Worm (Caenorhabditis elegans) whole organism, L4 larva: ENCODE results near the gene R01E6.5.

Experiments
- F26F4.8 ChIP-seq: fragments of 200-800 bp; sonication (Bioruptor generic); conservative IDR thresholded peaks from 2 replicates; pipeline ENCODE4 v1.3.6; 2022; ENCODE audit warnings: missing genetic modification characterization, missing compliant biosample characterization
- F37D6.2 ChIP-seq: sonication (generic microtip); optimal IDR thresholded peaks from 2 replicates; lab custom pipeline; 2016; ENCODE audit warnings: mild to moderate bottlenecking, missing genetic modification characterization, missing compliant biosample characterization
- Y5F2A.4 ChIP-seq: fragments of 200-800 bp; sonication (Bioruptor generic); optimal IDR thresholded peaks from 2 replicates; lab custom pipeline; 2018; ENCODE audit warnings: mild to moderate bottlenecking, missing genetic modification characterization, missing compliant biosample characterization
- aha-1 ChIP-seq: fragments of 150-350 bp; peaks from one replicate; lab custom pipeline; 2014; ENCODE audit warnings: missing biosample characterization, missing genetic modification characterization
- arid-1 ChIP-seq: fragments of 200-800 bp; sonication (Bioruptor generic); conservative IDR thresholded peaks from 2 replicates; pipeline ENCODE4 v1.3.6; 2022; ENCODE audit warnings: missing genetic modification reagents, missing genetic modification characterization, missing compliant biosample characterization
- attf-4 ChIP-seq: sonication (generic microtip); optimal IDR thresholded peaks from 3 replicates; lab custom pipeline; 2017; ENCODE audit warnings: missing biosample characterization, missing genetic modification characterization
- ceh-28 ChIP-seq: fragments of 150-350 bp; optimal IDR thresholded peaks from 2 replicates; lab custom pipeline; 2014; ENCODE audit warnings: missing biosample characterization, missing genetic modification reagents, missing genetic modification characterization
- ceh-44 ChIP-seq: fragments of 200-800 bp; sonication (Bioruptor generic); IDR thresholded peaks from 2 replicates; pipeline ENCODE4 v1.3.6; 2022; ENCODE audit warnings: missing genetic modification reagents, missing genetic modification characterization, missing compliant biosample characterization
- cey-2 ChIP-seq: sonication (generic microtip); optimal IDR thresholded peaks from 3 replicates; lab custom pipeline; 2017; ENCODE audit warnings: missing genetic modification characterization, mild to moderate bottlenecking, missing compliant biosample characterization, antibody characterized with exemption, borderline replicate concordance; ENCODE audit not compliant: insufficient read depth
- daf-16 ChIP-seq, 3 experiments: sonication (generic microtip); optimal IDR thresholded peaks; 2 replicates each; lab custom pipeline; 2016 to 2017; ENCODE audit warnings: missing genetic modification characterization in 3 of 3, missing genetic modification reagents in 3 of 3, mild to moderate bottlenecking in 2 of 3, missing compliant biosample characterization in 2 of 3, missing biosample characterization in 1 of 3, moderate library complexity in 1 of 3
- daf-19 ChIP-seq: fragments of 200-800 bp; sonication (Bioruptor generic); conservative IDR thresholded peaks from 2 replicates; pipeline ENCODE4 v1.3.6; 2022; ENCODE audit warnings: missing genetic modification characterization, missing compliant biosample characterization
- dmd-6 ChIP-seq: fragments of 200-800 bp; sonication (Bioruptor generic); IDR thresholded peaks from 2 replicates; pipeline ENCODE4 v1.3.6; 2022; ENCODE audit warnings: missing genetic modification reagents, missing genetic modification characterization, missing compliant biosample characterization
- dmd-9 ChIP-seq: fragments of 200-800 bp; sonication (Bioruptor generic); IDR thresholded peaks from 2 replicates; pipeline ENCODE4 v1.3.6; 2022; ENCODE audit warnings: missing genetic modification reagents, missing genetic modification characterization, missing compliant biosample characterization
- dpl-1 ChIP-seq: fragments of 150-350 bp; optimal IDR thresholded peaks from 2 replicates; lab custom pipeline; 2014; ENCODE audit warnings: missing biosample characterization, missing genetic modification reagents, missing genetic modification characterization
- egl-27 ChIP-seq: sonication (generic microtip); optimal IDR thresholded peaks from 3 replicates; lab custom pipeline; 2017; ENCODE audit warnings: missing biosample characterization, missing genetic modification reagents, missing genetic modification characterization
- egl-43 ChIP-seq: fragments of 200-800 bp; sonication (Bioruptor generic); IDR thresholded peaks from 2 replicates; pipeline ENCODE4 v1.3.6; 2022; ENCODE audit warnings: missing genetic modification reagents, missing genetic modification characterization, missing compliant biosample characterization
- fkh-10 ChIP-seq: fragments of 150-350 bp; optimal IDR thresholded peaks from 2 replicates; lab custom pipeline; 2014; ENCODE audit warnings: missing biosample characterization, missing genetic modification reagents, missing genetic modification characterization
- hif-1 ChIP-seq, 2 experiments: sonication (generic microtip); optimal IDR thresholded peaks; 2 replicates each; lab custom pipeline; 2016 to 2017; ENCODE audit warnings: missing compliant biosample characterization in 2 of 2, missing genetic modification characterization in 2 of 2, missing genetic modification reagents in 2 of 2, missing genotype in 2 of 2, mild to moderate bottlenecking in 1 of 2
- hlh-30 ChIP-seq: sonication (generic microtip); optimal IDR thresholded peaks from 2 replicates; lab custom pipeline; 2017; ENCODE audit warnings: antibody characterized with exemption, mild to moderate bottlenecking, missing genetic modification characterization, missing compliant biosample characterization; ENCODE audit not compliant: insufficient read depth
- hmg-1.1 ChIP-seq: fragments of 200-800 bp; sonication (Bioruptor generic); IDR thresholded peaks from 2 replicates; pipeline ENCODE4 v1.3.6; 2022; ENCODE audit warnings: missing genetic modification reagents, missing genetic modification characterization, missing compliant biosample characterization
- lin-13 ChIP-seq: fragments of 150-350 bp; optimal IDR thresholded peaks from 2 replicates; lab custom pipeline; 2014; ENCODE audit warnings: missing biosample characterization, missing genetic modification reagents, missing genetic modification characterization
- lir-3 ChIP-seq: sonication (generic microtip); optimal IDR thresholded peaks from 2 replicates; lab custom pipeline; 2016; ENCODE audit warnings: mild to moderate bottlenecking, missing genetic modification characterization, missing compliant biosample characterization
- lsy-2 ChIP-seq, 2 experiments: fragments of 150-350 bp in 1 of 2; sonication (generic microtip) in 1 of 2; optimal IDR thresholded peaks; 2 replicates each; lab custom pipeline; 2014 to 2017; ENCODE audit warnings: missing biosample characterization in 2 of 2, missing genetic modification characterization in 2 of 2
- mep-1 ChIP-seq: fragments of 150-350 bp; sonication (generic microtip); optimal IDR thresholded peaks from 3 replicates; lab custom pipeline; 2014; ENCODE audit warnings: missing biosample characterization, missing genetic modification characterization
- mes-2 ChIP-seq: sonication (generic microtip); optimal IDR thresholded peaks from 2 replicates; lab custom pipeline; 2016; ENCODE audit warnings: missing genotype, mild to moderate bottlenecking, missing genetic modification characterization, missing compliant biosample characterization; ENCODE audit not compliant: poor library complexity, severe bottlenecking
- mxl-2 ChIP-seq: fragments of 200-800 bp; sonication (Bioruptor generic); conservative IDR thresholded peaks from 2 replicates; pipeline ENCODE4 v1.3.6; 2022; ENCODE audit warnings: missing genetic modification reagents, missing genetic modification characterization, missing compliant biosample characterization
- nhr-102 ChIP-seq: sonication (generic microtip); optimal IDR thresholded peaks from 2 replicates; lab custom pipeline; 2016; ENCODE audit warnings: mild to moderate bottlenecking, missing genetic modification characterization, moderate library complexity, missing compliant biosample characterization
- nhr-76 ChIP-seq: fragments of 150-350 bp; optimal IDR thresholded peaks from 2 replicates; lab custom pipeline; 2014; ENCODE audit warnings: missing biosample characterization, missing genetic modification characterization
- nhr-77 ChIP-seq: fragments of 150-350 bp; optimal IDR thresholded peaks from 2 replicates; lab custom pipeline; 2014; ENCODE audit warnings: missing biosample characterization, missing genetic modification characterization
- pha-4 ChIP-seq, 2 experiments: fragments of 150-350 bp in 1 of 2; fragments of 200-800 bp in 1 of 2; sonication (Bioruptor generic) in 1 of 2; IDR thresholded peaks in 1 of 2; optimal IDR thresholded peaks in 1 of 2; 2 replicates each; pipeline versions ENCODE4 v1.3.6 to Lab custom; 2014 to 2022; ENCODE audit warnings: missing genetic modification characterization in 2 of 2, missing genetic modification reagents in 2 of 2, missing biosample characterization in 1 of 2, missing compliant biosample characterization in 1 of 2
- php-3 ChIP-seq: fragments of 200-800 bp; sonication (Bioruptor generic); IDR thresholded peaks from 2 replicates; pipeline ENCODE4 v1.3.6; 2022; ENCODE audit warnings: missing genetic modification reagents, missing genetic modification characterization, missing compliant biosample characterization
- pqm-1 ChIP-seq: sonication (generic microtip); optimal IDR thresholded peaks from 2 replicates; lab custom pipeline; 2017; ENCODE audit warnings: missing biosample characterization, missing genetic modification characterization
- rbr-2 ChIP-seq: sonication (generic microtip); optimal IDR thresholded peaks from 2 replicates; lab custom pipeline; 2016; ENCODE audit warnings: missing genotype, missing genetic modification characterization, missing compliant biosample characterization
- saeg-2 ChIP-seq: fragments of 200-800 bp; sonication (Bioruptor generic); IDR thresholded peaks from 2 replicates; pipeline ENCODE4 v1.3.6; 2022; ENCODE audit warnings: missing genetic modification reagents, missing genetic modification characterization, missing compliant biosample characterization
- snpc-1.2 ChIP-seq: fragments of 200-800 bp; sonication (Bioruptor generic); IDR thresholded peaks from 2 replicates; pipeline ENCODE4 v1.3.6; 2022; ENCODE audit warnings: missing genetic modification reagents, missing genetic modification characterization, missing compliant biosample characterization
- snpc-4 ChIP-seq: fragments of 150-350 bp; optimal IDR thresholded peaks from 2 replicates; lab custom pipeline; 2014; ENCODE audit warnings: missing biosample characterization, missing genetic modification characterization
- spr-1 ChIP-seq: sonication (generic microtip); optimal IDR thresholded peaks from 2 replicates; lab custom pipeline; 2016; ENCODE audit warnings: mild to moderate bottlenecking, missing genetic modification characterization, missing compliant biosample characterization
- tag-97 ChIP-seq: fragments of 200-800 bp; sonication (Bioruptor generic); IDR thresholded peaks from 2 replicates; pipeline ENCODE4 v1.3.6; 2022; ENCODE audit warnings: missing genetic modification characterization, missing compliant biosample characterization
- unc-62 ChIP-seq, 3 experiments: fragments of 150-350 bp in 1 of 3; sonication (generic microtip); optimal IDR thresholded peaks in 2 of 3; peaks in 1 of 3; 1 replicate in 1 of 3; 2 replicates in 2 of 3; lab custom pipeline; 2014 to 2017; ENCODE audit warnings: missing biosample characterization in 3 of 3, missing genetic modification characterization in 3 of 3, missing genetic modification reagents in 3 of 3, missing genotype in 1 of 3
- zip-11 ChIP-seq: fragments of 200-800 bp; sonication (Bioruptor generic); IDR thresholded peaks from 2 replicates; pipeline ENCODE4 v1.3.6; 2022; ENCODE audit warnings: missing genetic modification characterization, missing compliant biosample characterization
- zip-2 ChIP-seq: fragments of 150-350 bp; optimal IDR thresholded peaks from 2 replicates; lab custom pipeline; 2014; ENCODE audit warnings: missing biosample characterization, missing genetic modification characterization
- ztf-7 ChIP-seq: fragments of 150-350 bp; optimal IDR thresholded peaks from 2 replicates; lab custom pipeline; 2014; ENCODE audit warnings: missing biosample characterization, missing genetic modification characterization

The R01E6.5 gene

ce11 chrX:13499098-13499497 lies 37.8 kb upstream of the R01E6.5 start (continued):
- TF ChIP-seq Y5F2A.4 (GFP tag; lab: Kevin White, UChicago), result no peak
- peak; percentile 71 for TF ChIP-seq fkh-10 (GFP tag; lab: Kevin White, UChicago)
- TF ChIP-seq daf-16 (GFP tag; optimal IDR thresholded peaks at IDR 0.05; lab: Kevin White, UChicago), result no peak
- TF ChIP-seq daf-16 (tag; optimal IDR thresholded peaks at IDR 0.05; lab: Kevin White, UChicago), result no peak

ce11 chrX:13499923-13500322 lies 36.9 kb upstream of the R01E6.5 start:
- TF ChIP-seq hlh-30 (peak; percentile 42), nhr-77 (tag; lab: Kevin White, UChicago) (no peak)

- TF ChIP-seq pqm-1, result no peak
- TF ChIP-seq dmd-9 (GFP tag; lab: Robert Waterston, UW), result 0 out of 2 replicates have a peak, but pooled peaks have one; percentile 40
- TF ChIP-seq ceh-28, result no peak
- TF ChIP-seq pha-4 (GFP tag; IDR thresholded peaks at IDR 0.05; lab: Robert Waterston, UW), result no peak
- TF ChIP-seq pha-4 (tag; optimal IDR thresholded peaks at IDR 0.05; lab: Kevin White, UChicago), result no peak
- no peak for TF ChIP-seq spr-1 (tag; lab: Kevin White, UChicago)
- TF ChIP-seq hmg-1.1 (GFP tag; lab: Robert Waterston, UW), result peak; percentile 43; the same call in 1 of the 2 replicates
- no peak for TF ChIP-seq snpc-1.2 (GFP tag; lab: Robert Waterston, UW)
- no peak for TF ChIP-seq nhr-102 (tag; lab: Kevin White, UChicago)
- TF ChIP-seq ztf-7 (tag; lab: Kevin White, UChicago), result no peak
- TF ChIP-seq php-3 (GFP tag; lab: Robert Waterston, UW), result no peak
- TF ChIP-seq aha-1 (tag; lab: Kevin White, UChicago), result peak; percentile 53
- no peak for TF ChIP-seq daf-19 (GFP tag; lab: Robert Waterston, UW)
Measured at ce11 chrX:13500568-13500967, 36.3 kb upstream of the R01E6.5 start, which contains the start of gene sad-1. Gene sad-1 (minus strand): TSS chrX:13500668.

- TF ChIP-seq mes-2 (tag; lab: Kevin White, UChicago) (no peak), egl-27 (tag; lab: Kevin White, UChicago) (no peak), fkh-10 (GFP tag; lab: Kevin White, UChicago) (peak; percentile 18), rbr-2 (tag; lab: Kevin White, UChicago) (peak; percentile 72), zip-2 (no peak), snpc-4 (tag; lab: Kevin White, UChicago) (no peak), pqm-1 (no peak), cey-2 (tag; lab: Kevin White, UChicago) (no peak), ceh-44 (GFP tag; lab: Robert Waterston, UW) (no peak), arid-1 (GFP tag; lab: Robert Waterston, UW) (no peak), hlh-30 (peak; percentile 12), hmg-1.1 (GFP tag; lab: Robert Waterston, UW) (peak; percentile 73), egl-43 (GFP tag; lab: Robert Waterston, UW) (no peak), F37D6.2 (tag; lab: Kevin White, UChicago) (peak; percentile 39), dpl-1 (GFP tag; lab: Kevin White, UChicago) (no peak), F26F4.8 (GFP tag; lab: Robert Waterston, UW) (no peak), lsy-2 (tag; optimal IDR thresholded peaks at IDR 0.05; lab: Kevin White, UChicago) (peak in 1 of 2 experiments; percentile 7), saeg-2 (GFP tag; lab: Robert Waterston, UW) (no peak), unc-62 (GFP tag; optimal IDR thresholded peaks at IDR 0.05 in 1 of 2; lab: Kevin White, UChicago) (no peak), unc-62 (tag; optimal IDR thresholded peaks at IDR 0.05; lab: Kevin White, UChicago) (no peak), dmd-6 (GFP tag; lab: Robert Waterston, UW) (no peak), attf-4 (no peak), mxl-2 (GFP tag; lab: Robert Waterston, UW) (no peak), zip-11 (GFP tag; lab: Robert Waterston, UW) (no peak), hif-1 (tag; optimal IDR thresholded peaks at IDR 0.05; lab: Kevin White, UChicago) (peak in 1 of 2 experiments; percentile 29), nhr-76 (no peak), lir-3 (tag; lab: Kevin White, UChicago) (no peak), mep-1 (tag; lab: Kevin White, UChicago) (peak; percentile 35), lin-13 (no peak), tag-97 (GFP tag; lab: Robert Waterston, UW) (no peak)
Measured at ce11 chrX:13502282-13502681, 34.6 kb upstream of the R01E6.5 start.
